Worm (Caenorhabditis elegans) whole organism, young adult: ENCODE data around the gene ZK402.2.
A peak's percentile ranks its signal among the peaks of the same experiment; 100 is the strongest.

Experiments used
- C06A6.2 ChIP-seq: fragments of 200-800 bp; sonication (Bioruptor generic); conservative IDR thresholded peaks from 2 replicates; pipeline ENCODE4 v1.3.6; 2022; ENCODE audit warnings: missing genetic modification characterization, missing compliant biosample characterization
- F10E7.11 ChIP-seq: sonication (generic microtip); optimal IDR thresholded peaks from 2 replicates; lab custom pipeline; 2017; ENCODE audit warnings: mild to moderate bottlenecking, missing genetic modification characterization, moderate library complexity, missing compliant biosample characterization
- F22D6.2 ChIP-seq: sonication (generic microtip); optimal IDR thresholded peaks from 2 replicates; lab custom pipeline; 2016; ENCODE audit warnings: mild to moderate bottlenecking, missing genetic modification characterization, missing compliant biosample characterization
- F23B12.7 ChIP-seq: sonication (generic microtip); optimal IDR thresholded peaks from 2 replicates; lab custom pipeline; 2017; ENCODE audit warnings: missing genetic modification characterization, mild to moderate bottlenecking, missing compliant biosample characterization, antibody characterized with exemption, moderate library complexity; ENCODE audit not compliant: insufficient read depth
- F52B5.7 ChIP-seq: sonication (generic microtip); optimal IDR thresholded peaks from 2 replicates; lab custom pipeline; 2016; ENCODE audit warnings: mild to moderate bottlenecking, missing genetic modification characterization, missing compliant biosample characterization
- F55B11.4 ChIP-seq: sonication (generic microtip); optimal IDR thresholded peaks from 2 replicates; lab custom pipeline; 2016; ENCODE audit warnings: missing compliant biosample characterization, missing genetic modification characterization, borderline replicate concordance; ENCODE audit not compliant: insufficient read depth
- F57A8.1 ChIP-seq: fragments of 200-800 bp; sonication (Bioruptor generic); optimal IDR thresholded peaks from 2 replicates; lab custom pipeline; 2018; ENCODE audit warnings: mild to moderate bottlenecking, missing genetic modification characterization, moderate library complexity, missing compliant biosample characterization
- F57C9.4 ChIP-seq: sonication (generic microtip); optimal IDR thresholded peaks from 2 replicates; lab custom pipeline; 2017; ENCODE audit warnings: mild to moderate bottlenecking, missing genetic modification characterization, missing compliant biosample characterization
- K12H6.12 ChIP-seq: fragments of 200-800 bp; sonication (Bioruptor generic); optimal IDR thresholded peaks from 2 replicates; lab custom pipeline; 2018; ENCODE audit warnings: mild to moderate bottlenecking, missing genetic modification characterization, missing compliant biosample characterization
- T26A5.8 ChIP-seq: sonication (generic microtip); optimal IDR thresholded peaks from 2 replicates; lab custom pipeline; 2016; ENCODE audit warnings: missing genetic modification characterization, missing compliant biosample characterization
- Y56A3A.18 ChIP-seq: fragments of 200-800 bp; sonication (Bioruptor generic); IDR thresholded peaks from 2 replicates; pipeline ENCODE4 v1.3.6; 2022; ENCODE audit warnings: missing genetic modification reagents, missing genetic modification characterization, missing compliant biosample characterization
- Y79H2A.3 ChIP-seq: fragments of 200-800 bp; sonication (Bioruptor generic); conservative IDR thresholded peaks from 2 replicates; pipeline ENCODE4 v1.3.6; 2022; ENCODE audit warnings: missing genetic modification reagents, missing genetic modification characterization, missing compliant biosample characterization
- akir-1 ChIP-seq: fragments of 200-800 bp; sonication (Bioruptor generic); optimal IDR thresholded peaks from 2 replicates; lab custom pipeline; 2018; ENCODE audit warnings: mild to moderate bottlenecking, missing genetic modification characterization, moderate library complexity, missing compliant biosample characterization
- aptf-2 ChIP-seq: fragments of 200-800 bp; sonication (Bioruptor generic); conservative IDR thresholded peaks from 2 replicates; pipeline ENCODE4 v1.3.6; 2022; ENCODE audit warnings: missing genetic modification reagents, missing genetic modification characterization, missing compliant biosample characterization
- athp-1 ChIP-seq: sonication (generic microtip); optimal IDR thresholded peaks from 2 replicates; lab custom pipeline; 2017; ENCODE audit warnings: mild to moderate bottlenecking, missing genetic modification characterization, missing compliant biosample characterization
- attf-3 ChIP-seq: fragments of 200-800 bp; sonication (Bioruptor generic); conservative IDR thresholded peaks from 2 replicates; pipeline ENCODE4 v1.3.6; 2022; ENCODE audit warnings: missing genetic modification reagents, missing genetic modification characterization, missing compliant biosample characterization
- attf-6 ChIP-seq: fragments of 200-800 bp; sonication (Bioruptor generic); IDR thresholded peaks from 2 replicates; pipeline ENCODE4 v1.3.6; 2022; ENCODE audit warnings: missing genetic modification reagents, missing genetic modification characterization, missing compliant biosample characterization
- bed-2 ChIP-seq: fragments of 200-800 bp; sonication (Bioruptor generic); IDR thresholded peaks from 2 replicates; pipeline ENCODE4 v1.3.6; 2022; ENCODE audit warnings: missing genetic modification reagents, missing genetic modification characterization, missing compliant biosample characterization
- cebp-1 ChIP-seq, 2 experiments: fragments of 200-800 bp in 1 of 2; sonication (Bioruptor generic) in 1 of 2; sonication (generic microtip) in 1 of 2; IDR thresholded peaks in 1 of 2; optimal IDR thresholded peaks in 1 of 2; 2 replicates each; pipeline versions ENCODE4 v1.3.6 to Lab custom; 2017 to 2022; ENCODE audit warnings: missing compliant biosample characterization in 2 of 2, missing genetic modification characterization in 2 of 2, mild to moderate bottlenecking in 1 of 2, missing genetic modification reagents in 1 of 2, moderate library complexity in 1 of 2
- ceh-100 ChIP-seq: fragments of 200-800 bp; sonication (Bioruptor generic); IDR thresholded peaks from 2 replicates; pipeline ENCODE4 v1.3.6; 2022; ENCODE audit warnings: missing genetic modification reagents, missing genetic modification characterization, missing compliant biosample characterization
- ceh-58 ChIP-seq: fragments of 200-800 bp; sonication (Bioruptor generic); IDR thresholded peaks from 2 replicates; pipeline ENCODE4 v1.3.6; 2022; ENCODE audit warnings: missing genetic modification characterization, missing compliant biosample characterization
- chd-7 ChIP-seq: sonication (generic microtip); optimal IDR thresholded peaks from 2 replicates; lab custom pipeline; 2016; ENCODE audit warnings: mild to moderate bottlenecking, missing genetic modification characterization, moderate library complexity, missing compliant biosample characterization
- efl-1 ChIP-seq: fragments of 150-350 bp; optimal IDR thresholded peaks from 2 replicates; lab custom pipeline; 2014; ENCODE audit warnings: missing biosample characterization, missing genetic modification reagents, missing genetic modification characterization
- egl-18 ChIP-seq: fragments of 200-800 bp; sonication (Bioruptor generic); IDR thresholded peaks from 2 replicates; pipeline ENCODE4 v1.3.6; 2022; ENCODE audit warnings: missing genetic modification reagents, missing genetic modification characterization, missing compliant biosample characterization
- egl-44 ChIP-seq: fragments of 200-800 bp; sonication (Bioruptor generic); IDR thresholded peaks from 2 replicates; pipeline ENCODE4 v1.3.6; 2022; ENCODE audit warnings: missing genetic modification reagents, missing genetic modification characterization, missing compliant biosample characterization
- hlh-26 ChIP-seq: fragments of 200-800 bp; sonication (Bioruptor generic); conservative IDR thresholded peaks from 2 replicates; pipeline ENCODE4 v1.3.6; 2022; ENCODE audit warnings: missing genetic modification reagents, missing genetic modification characterization, missing compliant biosample characterization
- hmg-20 ChIP-seq: fragments of 200-800 bp; sonication (Bioruptor generic); IDR thresholded peaks from 2 replicates; pipeline ENCODE4 v1.3.6; 2022; ENCODE audit warnings: missing genetic modification reagents, missing genetic modification characterization, missing compliant biosample characterization
- lin-26 ChIP-seq: fragments of 200-800 bp; sonication (Bioruptor generic); IDR thresholded peaks from 2 replicates; pipeline ENCODE4 v1.3.6; 2022; ENCODE audit warnings: missing genetic modification reagents, missing genetic modification characterization, missing compliant biosample characterization
- lin-40 ChIP-seq: sonication (generic microtip); optimal IDR thresholded peaks from 2 replicates; lab custom pipeline; 2016; ENCODE audit warnings: missing genetic modification characterization, mild to moderate bottlenecking, missing compliant biosample characterization, missing genotype, missing genetic modification reagents
- lir-1 ChIP-seq: fragments of 200-800 bp; sonication (Bioruptor generic); conservative IDR thresholded peaks from 2 replicates; pipeline ENCODE4 v1.3.6; 2022; ENCODE audit warnings: missing genetic modification reagents, missing genetic modification characterization, missing compliant biosample characterization
- mcd-1 ChIP-seq: fragments of 200-800 bp; sonication (Bioruptor generic); IDR thresholded peaks from 2 replicates; pipeline ENCODE4 v1.3.6; 2022; ENCODE audit warnings: missing genetic modification reagents, missing genetic modification characterization, missing compliant biosample characterization
- mel-28 ChIP-seq: sonication (generic microtip); optimal IDR thresholded peaks from 2 replicates; lab custom pipeline; 2016; ENCODE audit warnings: borderline replicate concordance, mild to moderate bottlenecking, missing genetic modification characterization, missing compliant biosample characterization
- nfya-1 ChIP-seq: sonication (generic microtip); optimal IDR thresholded peaks from 2 replicates; lab custom pipeline; 2017; ENCODE audit warnings: antibody characterized with exemption, missing compliant biosample characterization, missing genetic modification characterization, borderline replicate concordance; ENCODE audit not compliant: insufficient read depth
- nfya-2 ChIP-seq: fragments of 200-800 bp; sonication (Bioruptor generic); IDR thresholded peaks from 2 replicates; pipeline ENCODE4 v1.3.6; 2022; ENCODE audit warnings: missing genetic modification reagents, missing genetic modification characterization, missing compliant biosample characterization
- nhr-179 ChIP-seq: sonication (generic microtip); optimal IDR thresholded peaks from 2 replicates; lab custom pipeline; 2016; ENCODE audit warnings: mild to moderate bottlenecking, missing genetic modification characterization, missing compliant biosample characterization
- nhr-27 ChIP-seq: fragments of 200-800 bp; sonication (Bioruptor generic); optimal IDR thresholded peaks from 2 replicates; lab custom pipeline; 2018; ENCODE audit warnings: mild to moderate bottlenecking, missing genetic modification characterization, moderate library complexity, missing compliant biosample characterization
- nhr-80 ChIP-seq: sonication (generic microtip); optimal IDR thresholded peaks from 2 replicates; lab custom pipeline; 2016; ENCODE audit warnings: missing genetic modification characterization, missing compliant biosample characterization
- nhr-90 ChIP-seq: sonication (generic microtip); optimal IDR thresholded peaks from 2 replicates; lab custom pipeline; 2016; ENCODE audit warnings: missing genotype, mild to moderate bottlenecking, missing genetic modification characterization, missing compliant biosample characterization
- rpc-1 ChIP-seq, 2 experiments: fragments of 150-350 bp in 1 of 2; sonication (generic microtip) in 1 of 2; optimal IDR thresholded peaks; 2 replicates each; lab custom pipeline; 2014 to 2018; ENCODE audit warnings: missing biosample characterization in 1 of 2, missing genetic modification characterization in 1 of 2, missing genetic modification reagents in 1 of 2, missing genotype in 1 of 2
- snpc-4 ChIP-seq, 5 experiments: fragments of 150-350 bp in 1 of 5; sonication (generic microtip) in 4 of 5; optimal IDR thresholded peaks; 2 replicates each; lab custom pipeline; 2014 to 2018; ENCODE audit warnings: missing genetic modification characterization in 5 of 5, missing biosample characterization in 3 of 5, antibody characterized with exemption in 2 of 5, mild to moderate bottlenecking in 2 of 5, missing compliant biosample characterization in 2 of 5, missing genotype in 2 of 5, moderate library complexity in 2 of 5, missing genetic modification reagents in 1 of 5
- tlf-1 ChIP-seq: fragments of 200-800 bp; sonication (Bioruptor generic); optimal IDR thresholded peaks from 2 replicates; lab custom pipeline; 2018; ENCODE audit warnings: mild to moderate bottlenecking, missing genetic modification characterization, missing compliant biosample characterization
- zim-3 ChIP-seq: sonication (generic microtip); optimal IDR thresholded peaks from 2 replicates; lab custom pipeline; 2017; ENCODE audit warnings: mild to moderate bottlenecking, missing genetic modification characterization, moderate library complexity, missing compliant biosample characterization
- ztf-22 ChIP-seq: fragments of 200-800 bp; sonication (Bioruptor generic); optimal IDR thresholded peaks from 2 replicates; lab custom pipeline; 2018; ENCODE audit warnings: mild to moderate bottlenecking, missing genetic modification characterization, moderate library complexity, missing compliant biosample characterization
- ztf-25 ChIP-seq: fragments of 200-800 bp; sonication (Bioruptor generic); IDR thresholded peaks from 2 replicates; pipeline ENCODE4 v1.3.6; 2022; ENCODE audit warnings: missing genetic modification reagents, missing genetic modification characterization, missing compliant biosample characterization
- ztf-28 ChIP-seq: fragments of 200-800 bp; sonication (Bioruptor generic); IDR thresholded peaks from 2 replicates; pipeline ENCODE4 v1.3.6; 2022; ENCODE audit warnings: missing genetic modification reagents, missing genetic modification characterization, missing compliant biosample characterization
- ztf-6 ChIP-seq: fragments of 200-800 bp; sonication (Bioruptor generic); IDR thresholded peaks from 2 replicates; pipeline ENCODE4 v1.3.6; 2022; ENCODE audit warnings: missing genetic modification reagents, missing genetic modification characterization, missing compliant biosample characterization

The ZK402.2 gene

ce11 chrX:1446593-1447141, 43.1 kb downstream of the ZK402.2 start, which contains the start of gene zfp-3 (continued):
- no peak for TF ChIP-seq nhr-27 (tag; lab: Kevin White, UChicago)
- TF ChIP-seq efl-1 (GFP tag; lab: Kevin White, UChicago) = no peak
- peak; percentile 95 for TF ChIP-seq lin-40 (tag; lab: Kevin White, UChicago)
- no peak for TF ChIP-seq ztf-6 (GFP tag; lab: Robert Waterston, UW)
- TF ChIP-seq akir-1 = peak; percentile 76
- peak; percentile 61 for TF ChIP-seq ztf-22 (GFP tag; lab: Kevin White, UChicago)
- TF ChIP-seq F52B5.7 = peak; percentile 31
- TF ChIP-seq F23B12.7 (tag; lab: Kevin White, UChicago) = no peak
- TF ChIP-seq zim-3 (tag; lab: Kevin White, UChicago) = no peak
- TF ChIP-seq Y79H2A.3 (GFP tag; lab: Robert Waterston, UW) = no peak
- peak; percentile 80 for TF ChIP-seq lir-1 (GFP tag; lab: Robert Waterston, UW)
- TF ChIP-seq aptf-2 (GFP tag; lab: Robert Waterston, UW) = no peak
- no peak for TF ChIP-seq bed-2 (GFP tag; lab: Robert Waterston, UW)
- no peak for TF ChIP-seq F55B11.4
- TF ChIP-seq F57A8.1 (GFP tag; lab: Kevin White, UChicago) = no peak
- TF ChIP-seq egl-44 (GFP tag; lab: Robert Waterston, UW) = peak; percentile 83
- peak; percentile 76 for TF ChIP-seq nhr-80 (tag; lab: Kevin White, UChicago)
- peak; percentile 56 for TF ChIP-seq tlf-1
- TF ChIP-seq T26A5.8 (tag; lab: Kevin White, UChicago) = no peak
- TF ChIP-seq snpc-4 (GFP tag; optimal IDR thresholded peaks at IDR 0.05; lab: Kevin White, UChicago) = peak; percentile 55
- peak; percentile 45 to 78 (median 68) for TF ChIP-seq snpc-4 (tag; optimal IDR thresholded peaks at IDR 0.05; lab: Kevin White, UChicago)
- no peak for TF ChIP-seq hlh-26 (GFP tag; lab: Robert Waterston, UW)
- TF ChIP-seq chd-7 (tag; lab: Kevin White, UChicago) = peak; percentile 76
- no peak for TF ChIP-seq nfya-2 (GFP tag; lab: Robert Waterston, UW)
- TF ChIP-seq athp-1 (tag; lab: Kevin White, UChicago) = peak; percentile 92
- TF ChIP-seq K12H6.12 (tag; lab: Kevin White, UChicago) = peak; percentile 91
- no peak for TF ChIP-seq ztf-25 (GFP tag; lab: Robert Waterston, UW)
- no peak for TF ChIP-seq ceh-58 (GFP tag; lab: Robert Waterston, UW)
- TF ChIP-seq attf-3 (GFP tag; lab: Robert Waterston, UW) = no peak; the same call in 1 of the 2 replicates
- TF ChIP-seq ztf-28 (GFP tag; lab: Robert Waterston, UW) = no peak
- TF ChIP-seq C06A6.2 (GFP tag; lab: Robert Waterston, UW) = peak; percentile 91
- TF ChIP-seq mcd-1 (GFP tag; lab: Robert Waterston, UW) = peak; percentile 84
- TF ChIP-seq F22D6.2 (tag; lab: Kevin White, UChicago) = peak; percentile 20
- no peak for TF ChIP-seq F57C9.4
- TF ChIP-seq cebp-1 (GFP tag; IDR thresholded peaks at IDR 0.05; lab: Robert Waterston, UW) = 0 out of 2 replicates have a peak, but pooled peaks have one; percentile 45
- no peak for TF ChIP-seq cebp-1 (tag; optimal IDR thresholded peaks at IDR 0.05; lab: Kevin White, UChicago)
- no peak for TF ChIP-seq nhr-179 (tag; lab: Kevin White, UChicago)
- no peak for TF ChIP-seq mel-28
- 0 out of 2 replicates have a peak, but pooled peaks have one; percentile 50 for TF ChIP-seq Y56A3A.18
- no peak for TF ChIP-seq nfya-1 (tag; lab: Kevin White, UChicago)
- no peak for TF ChIP-seq ceh-100 (GFP tag; lab: Robert Waterston, UW)
- TF ChIP-seq lin-26 (GFP tag; lab: Robert Waterston, UW) = peak; percentile 59
- peak; percentile 53; the same call in 1 of the 2 replicates for TF ChIP-seq hmg-20 (GFP tag; lab: Robert Waterston, UW)
- no peak for TF ChIP-seq attf-6 (GFP tag; lab: Robert Waterston, UW)
- TF ChIP-seq egl-18 = no peak
- TF ChIP-seq F10E7.11 = no peak
- no peak for TF ChIP-seq rpc-1 (optimal IDR thresholded peaks at IDR 0.05; lab: Kevin White, UChicago)
- TF ChIP-seq rpc-1 (tag; optimal IDR thresholded peaks at IDR 0.05; lab: Kevin White, UChicago) = no peak
- peak; percentile 44 for TF ChIP-seq nhr-90 (tag; lab: Kevin White, UChicago)
